Worm (Caenorhabditis elegans) whole organism, mixed stage, embryonic: ENCODE measurements around the gene T04C9.3.
A peak's percentile ranks its signal among the peaks of the same experiment; 100 is the strongest.

Experiments
- blmp-1 ChIP-seq: fragments of 150-350 bp; optimal IDR thresholded peaks from 2 replicates; lab custom pipeline; 2014; ENCODE audit warnings: missing biosample characterization, missing genetic modification characterization
- ceh-83 ChIP-seq: fragments of 200-800 bp; sonication (Bioruptor generic); optimal IDR thresholded peaks from 2 replicates; lab custom pipeline; 2018; ENCODE audit warnings: mild to moderate bottlenecking, missing genetic modification characterization, missing compliant biosample characterization
- elt-1 ChIP-seq: sonication (generic microtip); optimal IDR thresholded peaks from 2 replicates; lab custom pipeline; 2017; ENCODE audit warnings: missing genetic modification characterization, mild to moderate bottlenecking, missing compliant biosample characterization, antibody characterized with exemption, moderate library complexity, borderline replicate concordance; ENCODE audit not compliant: insufficient read depth
- elt-3 ChIP-seq: fragments of 150-350 bp; optimal IDR thresholded peaks from 2 replicates; lab custom pipeline; 2014; ENCODE audit warnings: missing biosample characterization, missing genetic modification characterization
- lin-32 ChIP-seq: fragments of 200-800 bp; sonication (Bioruptor generic); optimal IDR thresholded peaks from 2 replicates; lab custom pipeline; 2018; ENCODE audit warnings: mild to moderate bottlenecking, missing genetic modification characterization, missing compliant biosample characterization
- lsy-2 ChIP-seq: fragments of 150-350 bp; optimal IDR thresholded peaks from 2 replicates; lab custom pipeline; 2014; ENCODE audit warnings: missing biosample characterization, missing genetic modification characterization
- nhr-12 ChIP-seq: fragments of 150-350 bp; optimal IDR thresholded peaks from 2 replicates; lab custom pipeline; 2014; ENCODE audit warnings: missing biosample characterization, missing genetic modification characterization
- nhr-237 ChIP-seq: fragments of 150-350 bp; optimal IDR thresholded peaks from 2 replicates; lab custom pipeline; 2014; ENCODE audit warnings: missing biosample characterization, missing genetic modification characterization
- pha-4 ChIP-seq: fragments of 150-350 bp; optimal IDR thresholded peaks from 2 replicates; lab custom pipeline; 2018; ENCODE audit warnings: missing biosample characterization, missing genetic modification reagents, missing genetic modification characterization
- unc-39 ChIP-seq: fragments of 150-350 bp; optimal IDR thresholded peaks from 2 replicates; lab custom pipeline; 2014; ENCODE audit warnings: missing biosample characterization, missing genetic modification characterization
- unc-62 ChIP-seq: fragments of 150-350 bp; optimal IDR thresholded peaks from 2 replicates; lab custom pipeline; 2014; ENCODE audit warnings: missing biosample characterization, missing genetic modification reagents, missing genetic modification characterization
- ztf-11 ChIP-seq: fragments of 150-350 bp; optimal IDR thresholded peaks from 2 replicates; lab custom pipeline; 2014; ENCODE audit warnings: missing biosample characterization, missing genetic modification characterization

DNA sequence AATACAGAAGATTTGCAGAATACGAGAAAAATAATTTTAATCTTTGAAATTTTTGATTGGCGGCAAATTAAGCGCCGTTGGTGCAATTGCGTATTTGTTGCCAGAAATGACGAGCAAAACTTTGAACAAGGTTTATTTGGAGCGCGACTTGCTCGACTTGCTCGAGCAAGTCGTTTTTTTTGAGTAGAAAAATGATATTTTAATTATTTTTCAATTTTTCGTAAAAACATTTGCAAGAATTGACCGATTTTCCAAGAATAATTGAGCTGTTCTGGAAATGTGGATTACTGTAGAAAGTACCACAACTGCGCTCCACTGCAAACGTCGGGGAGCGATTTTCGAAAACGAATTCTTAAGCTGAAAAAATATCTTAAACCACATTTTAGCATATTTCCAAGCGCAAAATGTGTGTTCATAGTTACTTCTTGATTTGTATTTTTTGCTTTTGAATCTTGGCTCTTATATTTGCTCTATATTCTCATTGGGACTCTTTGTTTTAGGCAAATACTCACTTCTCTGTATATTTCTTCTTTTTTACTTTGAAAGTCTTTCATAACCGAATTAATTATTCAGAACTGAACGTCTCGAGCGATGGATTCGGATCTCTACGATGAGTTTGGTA lies 23.7 kb downstream of the T04C9.3 start, which contains the start of the genes gcna-1 and eftu-2:
- TF ChIP-seq nhr-12 (tag; lab: Kevin White, UChicago): no peak
- TF ChIP-seq nhr-237 (tag; lab: Kevin White, UChicago): no peak
- no peak for TF ChIP-seq ceh-83
- no peak for TF ChIP-seq elt-3
- TF ChIP-seq ztf-11: no peak
- no peak for TF ChIP-seq pha-4 (tag; lab: Kevin White, UChicago)
- no peak for TF ChIP-seq blmp-1 (tag; lab: Kevin White, UChicago)
- no peak for TF ChIP-seq unc-39 (tag; lab: Kevin White, UChicago)
- no peak for TF ChIP-seq lin-32
- TF ChIP-seq elt-1 (tag; lab: Kevin White, UChicago): no peak
- TF ChIP-seq lsy-2: peak; percentile 92
- TF ChIP-seq unc-62 (GFP tag; lab: Kevin White, UChicago): no peak
